Worm (Caenorhabditis elegans) whole organism, late embryonic: ENCODE measurements around the gene B0416.10.

Source experiments
- C38D4.7 ChIP-seq: fragments of 200-800 bp; sonication (Bioruptor generic); optimal IDR thresholded peaks from 2 replicates; lab custom pipeline; 2018; ENCODE audit warnings: mild to moderate bottlenecking, missing genetic modification characterization, moderate library complexity, missing compliant biosample characterization
- F13H6.1 ChIP-seq: sonication (generic microtip); optimal IDR thresholded peaks from 2 replicates; lab custom pipeline; 2016; ENCODE audit warnings: missing genetic modification characterization, missing compliant biosample characterization
- T23F11.4 ChIP-seq: fragments of 200-800 bp; sonication (Bioruptor generic); optimal IDR thresholded peaks from 2 replicates; lab custom pipeline; 2018; ENCODE audit warnings: mild to moderate bottlenecking, missing genetic modification characterization, missing compliant biosample characterization
- Y22D7AL.16 ChIP-seq: sonication (generic microtip); optimal IDR thresholded peaks from 2 replicates; lab custom pipeline; 2016; ENCODE audit warnings: missing genetic modification characterization, missing compliant biosample characterization
- ahr-1 ChIP-seq: sonication (generic microtip); optimal IDR thresholded peaks from 2 replicates; lab custom pipeline; 2016; ENCODE audit warnings: missing genetic modification characterization, missing compliant biosample characterization
- ceh-14 ChIP-seq: sonication (generic microtip); optimal IDR thresholded peaks from 2 replicates; lab custom pipeline; 2016; ENCODE audit warnings: missing genotype, missing genetic modification characterization, missing compliant biosample characterization
- ceh-2 ChIP-seq: sonication (generic microtip); optimal IDR thresholded peaks from 2 replicates; lab custom pipeline; 2016; ENCODE audit warnings: missing genotype, missing genetic modification characterization, missing compliant biosample characterization
- ceh-24 ChIP-seq: sonication (generic microtip); optimal IDR thresholded peaks from 2 replicates; lab custom pipeline; 2016; ENCODE audit warnings: mild to moderate bottlenecking, missing genetic modification characterization, missing compliant biosample characterization
- ceh-34 ChIP-seq: sonication (generic microtip); optimal IDR thresholded peaks from 2 replicates; lab custom pipeline; 2016; ENCODE audit warnings: mild to moderate bottlenecking, missing genetic modification characterization, missing compliant biosample characterization
- ceh-45 ChIP-seq: fragments of 200-800 bp; sonication (Bioruptor generic); IDR thresholded peaks from 2 replicates; pipeline ENCODE4 v1.3.6; 2022; ENCODE audit warnings: missing genetic modification reagents, missing genetic modification characterization, missing compliant biosample characterization
- ceh-9 ChIP-seq: sonication (generic microtip); optimal IDR thresholded peaks from 2 replicates; lab custom pipeline; 2016; ENCODE audit warnings: mild to moderate bottlenecking, missing genetic modification characterization, inconsistent platforms, missing compliant biosample characterization
- dmd-4 ChIP-seq: sonication (generic microtip); optimal IDR thresholded peaks from 2 replicates; lab custom pipeline; 2016; ENCODE audit warnings: borderline replicate concordance, missing genetic modification characterization, missing compliant biosample characterization
- dve-1 ChIP-seq: sonication (generic microtip); optimal IDR thresholded peaks from 2 replicates; lab custom pipeline; 2017; ENCODE audit warnings: antibody characterized with exemption, mild to moderate bottlenecking, missing genetic modification characterization, missing compliant biosample characterization
- elt-2 ChIP-seq: sonication (generic microtip); optimal IDR thresholded peaks from 2 replicates; lab custom pipeline; 2016; ENCODE audit warnings: missing genetic modification reagents, missing genetic modification characterization, missing compliant biosample characterization
- elt-4 ChIP-seq: sonication (generic microtip); optimal IDR thresholded peaks from 2 replicates; lab custom pipeline; 2016; ENCODE audit warnings: missing genetic modification characterization, missing compliant biosample characterization
- ets-4 ChIP-seq: sonication (generic microtip); optimal IDR thresholded peaks from 2 replicates; lab custom pipeline; 2016; ENCODE audit warnings: missing genetic modification characterization, missing compliant biosample characterization
- eyg-1 ChIP-seq: sonication (generic microtip); optimal IDR thresholded peaks from 2 replicates; lab custom pipeline; 2016; ENCODE audit warnings: missing genotype, missing genetic modification characterization, missing compliant biosample characterization
- hlh-13 ChIP-seq: fragments of 200-800 bp; sonication (Bioruptor generic); optimal IDR thresholded peaks from 2 replicates; lab custom pipeline; 2018; ENCODE audit warnings: mild to moderate bottlenecking, missing genetic modification characterization, missing compliant biosample characterization
- hlh-15 ChIP-seq: sonication (generic microtip); optimal IDR thresholded peaks from 2 replicates; lab custom pipeline; 2016; ENCODE audit warnings: missing genetic modification characterization, missing compliant biosample characterization
- hlh-30 ChIP-seq: sonication (generic microtip); optimal IDR thresholded peaks from 2 replicates; lab custom pipeline; 2017; ENCODE audit warnings: antibody characterized with exemption, missing genetic modification characterization, missing compliant biosample characterization; ENCODE audit not compliant: insufficient read depth
- hlh-6 ChIP-seq: sonication (generic microtip); optimal IDR thresholded peaks from 2 replicates; lab custom pipeline; 2016; ENCODE audit warnings: missing genotype, missing genetic modification characterization, missing compliant biosample characterization
- lim-6 ChIP-seq: sonication (generic microtip); optimal IDR thresholded peaks from 2 replicates; lab custom pipeline; 2016; ENCODE audit warnings: missing genetic modification characterization, missing compliant biosample characterization
- nfya-1 ChIP-seq: sonication (generic microtip); optimal IDR thresholded peaks from 2 replicates; lab custom pipeline; 2017; ENCODE audit warnings: missing genetic modification characterization, mild to moderate bottlenecking, missing compliant biosample characterization, antibody characterized with exemption, moderate library complexity
- nhr-232 ChIP-seq: sonication (generic microtip); optimal IDR thresholded peaks from 2 replicates; lab custom pipeline; 2016; ENCODE audit warnings: missing genetic modification characterization, missing compliant biosample characterization
- pat-9 ChIP-seq: fragments of 200-800 bp; sonication (Bioruptor generic); optimal IDR thresholded peaks from 2 replicates; lab custom pipeline; 2018; ENCODE audit warnings: mild to moderate bottlenecking, missing genetic modification characterization, moderate library complexity, missing compliant biosample characterization
- pax-1 ChIP-seq: fragments of 150-350 bp; optimal IDR thresholded peaks from 2 replicates; lab custom pipeline; 2014; ENCODE audit warnings: missing biosample characterization, missing genetic modification characterization
- pqm-1 ChIP-seq: sonication (generic microtip); optimal IDR thresholded peaks from 2 replicates; lab custom pipeline; 2016; ENCODE audit warnings: missing genetic modification characterization, missing compliant biosample characterization
- pros-1 ChIP-seq: fragments of 150-350 bp; optimal IDR thresholded peaks from 2 replicates; lab custom pipeline; 2014; ENCODE audit warnings: missing biosample characterization, missing genetic modification reagents, missing genetic modification characterization
- rnt-1 ChIP-seq: sonication (generic microtip); optimal IDR thresholded peaks from 2 replicates; lab custom pipeline; 2016; ENCODE audit warnings: missing genetic modification characterization, missing compliant biosample characterization
- sox-2 ChIP-seq: fragments of 200-800 bp; sonication (Bioruptor generic); IDR thresholded peaks from 2 replicates; pipeline ENCODE4 v1.3.6; 2022; ENCODE audit warnings: missing genetic modification reagents, missing genetic modification characterization, missing compliant biosample characterization
- tbx-2 ChIP-seq: sonication (generic microtip); optimal IDR thresholded peaks from 2 replicates; lab custom pipeline; 2016; ENCODE audit warnings: missing genetic modification characterization, missing compliant biosample characterization
- tbx-7 ChIP-seq: sonication (generic microtip); optimal IDR thresholded peaks from 2 replicates; lab custom pipeline; 2016; ENCODE audit warnings: missing genotype, missing genetic modification characterization, missing compliant biosample characterization
- unc-3 ChIP-seq, 2 experiments: fragments of 200-800 bp in 1 of 2; sonication (Bioruptor generic) in 1 of 2; sonication (generic microtip) in 1 of 2; conservative IDR thresholded peaks in 1 of 2; optimal IDR thresholded peaks in 1 of 2; 2 replicates each; pipeline versions ENCODE4 v1.3.6 to Lab custom; 2016 to 2022; ENCODE audit warnings: missing compliant biosample characterization in 2 of 2, missing genetic modification characterization in 2 of 2, missing genetic modification reagents in 1 of 2
- unc-42 ChIP-seq: sonication (generic microtip); optimal IDR thresholded peaks from 2 replicates; lab custom pipeline; 2016; ENCODE audit warnings: missing genotype, missing genetic modification characterization, missing compliant biosample characterization
- ztf-16 ChIP-seq: sonication (generic microtip); optimal IDR thresholded peaks from 2 replicates; lab custom pipeline; 2017; ENCODE audit warnings: missing genetic modification characterization, missing compliant biosample characterization

B0416.10 gene

ce11 chrX:9296591-9296990, 22.1 kb upstream of the B0416.10 start, which contains the start of gene gly-13 (continued):
- TF ChIP-seq eyg-1 (tag; lab: Kevin White, UChicago) = no peak
- no peak for TF ChIP-seq pax-1 (tag; lab: Kevin White, UChicago)
- TF ChIP-seq hlh-30 (tag; lab: Kevin White, UChicago) = no peak
- TF ChIP-seq hlh-13 (GFP tag; lab: Kevin White, UChicago) = peak; percentile 48
- TF ChIP-seq ceh-45 (GFP tag; lab: Robert Waterston, UW) = no peak
- TF ChIP-seq hlh-6 = no peak
- no peak for TF ChIP-seq pros-1 (tag; lab: Kevin White, UChicago)
- peak; percentile 68 for TF ChIP-seq nfya-1 (tag; lab: Kevin White, UChicago)
- peak; percentile 22 for TF ChIP-seq T23F11.4 (GFP tag; lab: Kevin White, UChicago)
- peak; percentile 38 for TF ChIP-seq ceh-2 (tag; lab: Kevin White, UChicago)
- TF ChIP-seq hlh-15 (tag; lab: Kevin White, UChicago) = peak; percentile 56
- peak; percentile 26 for TF ChIP-seq dmd-4 (tag; lab: Kevin White, UChicago)
- TF ChIP-seq lim-6 = no peak
- TF ChIP-seq elt-2 = peak; percentile 82
- TF ChIP-seq dve-1 (tag; lab: Kevin White, UChicago) = peak; percentile 2
- peak; percentile 52 for TF ChIP-seq nhr-232 (tag; lab: Kevin White, UChicago)
- peak; percentile 43 for TF ChIP-seq ztf-16 (tag; lab: Kevin White, UChicago)
- peak; percentile 40 for TF ChIP-seq ceh-34 (tag; lab: Kevin White, UChicago)
- TF ChIP-seq ceh-24 = peak; percentile 19
- TF ChIP-seq Y22D7AL.16 (tag; lab: Kevin White, UChicago) = peak; percentile 30
- no peak for TF ChIP-seq elt-4 (tag; lab: Kevin White, UChicago)
- TF ChIP-seq C38D4.7 (GFP tag; lab: Kevin White, UChicago) = peak; percentile 48
- peak; percentile 62 for TF ChIP-seq rnt-1
- TF ChIP-seq ahr-1 (tag; lab: Kevin White, UChicago) = peak; percentile 9

- TF ChIP-seq ceh-14 (tag; lab: Kevin White, UChicago) (no peak), pqm-1 (tag; lab: Kevin White, UChicago) (no peak)
Measured at ce11 chrX:9295471-9295870, 21.0 kb upstream of the B0416.10 start.

DNA sequence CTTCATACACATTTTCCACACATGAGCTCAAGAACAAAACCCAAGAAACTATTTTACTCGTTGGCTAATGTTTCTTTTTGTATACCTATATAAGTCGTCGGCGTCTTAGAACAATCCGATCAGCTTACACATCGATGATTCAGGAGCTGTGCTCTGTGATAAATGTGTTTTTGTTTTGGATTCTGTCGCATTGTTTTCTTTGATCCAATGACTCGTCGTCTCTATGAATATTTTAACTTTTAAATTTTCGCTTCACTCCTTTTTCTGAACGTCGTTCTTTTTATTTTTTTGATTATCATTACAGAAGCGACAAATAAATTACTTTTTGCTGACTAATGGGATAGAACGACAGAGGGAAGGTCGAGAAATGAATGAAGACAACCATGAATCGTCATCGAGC, 16.9 kb upstream of the B0416.10 start, which contains the start of gene B0416.3:
Gene B0416.3, plus strand, starts transcription at position 301 of the 400 bp plus-strand sequence.
- no peak for TF ChIP-seq tbx-7 (tag; lab: Kevin White, UChicago)

- TF ChIP-seq pqm-1 (tag; lab: Kevin White, UChicago) (no peak), tbx-2 (tag; lab: Kevin White, UChicago) (no peak), nfya-1 (tag; lab: Kevin White, UChicago) (no peak), sox-2 (GFP tag; lab: Robert Waterston, UW) (no peak), pros-1 (tag; lab: Kevin White, UChicago) (no peak), ceh-24 (no peak), hlh-30 (tag; lab: Kevin White, UChicago) (no peak)
Measured at ce11 chrX:9283026-9283425, 8.6 kb upstream of the B0416.10 start, which contains the start of gene B0416.11. Gene B0416.11 (minus strand): TSS chrX:9283126.

DNA sequence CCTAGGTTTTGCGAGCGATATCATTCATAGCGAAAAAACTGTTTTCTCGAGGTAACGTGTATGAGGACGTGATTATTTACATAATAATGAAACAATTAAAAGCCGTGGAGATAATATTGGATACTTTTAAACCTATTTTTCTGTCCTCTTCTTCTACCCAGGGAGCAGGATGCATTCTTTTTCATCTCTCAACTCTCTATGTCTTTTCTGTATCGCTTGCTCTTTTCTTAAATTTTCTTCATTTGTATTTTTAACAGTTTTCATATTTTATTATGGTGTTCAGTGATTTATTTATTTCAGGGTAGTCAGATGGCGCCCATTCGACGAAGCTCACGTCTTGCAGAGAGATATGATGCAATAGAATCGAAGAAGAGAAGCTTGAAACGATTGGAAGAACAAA, 4.2 kb upstream of the B0416.10 start, which contains the start of gene B0416.4:
Gene B0416.4, plus strand, starts transcription at position 301 of the 400 bp plus-strand sequence.
- no peak for TF ChIP-seq hlh-15 (tag; lab: Kevin White, UChicago)
- TF ChIP-seq T23F11.4 (GFP tag; lab: Kevin White, UChicago) = no peak
- no peak for TF ChIP-seq unc-42
- no peak for TF ChIP-seq pat-9 (tag; lab: Kevin White, UChicago)
- TF ChIP-seq unc-3 (GFP tag; conservative IDR thresholded peaks at IDR 0.05; lab: Robert Waterston, UW) = no peak
- TF ChIP-seq unc-3 (tag; optimal IDR thresholded peaks at IDR 0.05; lab: Kevin White, UChicago) = no peak
- no peak for TF ChIP-seq dve-1 (tag; lab: Kevin White, UChicago)
- no peak for TF ChIP-seq elt-4 (tag; lab: Kevin White, UChicago)
- no peak for TF ChIP-seq F13H6.1 (tag; lab: Kevin White, UChicago)
- no peak for TF ChIP-seq ceh-9
- TF ChIP-seq ets-4 = no peak
